Worm (Caenorhabditis elegans): Measurements from ENCODE around the gene B0496.11.

- TF ChIP-seq arid-1 (GFP tag; conservative IDR thresholded peaks at IDR 0.05): no peak
- no peak for TF ChIP-seq nhr-6 (tag; optimal IDR thresholded peaks at IDR 0.05)
- TF ChIP-seq ces-1 (GFP tag; optimal IDR thresholded peaks at IDR 0.05): no peak
- no peak for TF ChIP-seq D1046.2 (GFP tag; IDR thresholded peaks at IDR 0.05)
- TF ChIP-seq tra-1 (GFP tag; IDR thresholded peaks at IDR 0.05): no peak
- no peak for TF ChIP-seq F37D6.2 (tag; optimal IDR thresholded peaks at IDR 0.05)
- no peak for TF ChIP-seq nhr-76 (tag; optimal IDR thresholded peaks at IDR 0.05)
- no peak for TF ChIP-seq spr-1 (tag; optimal IDR thresholded peaks at IDR 0.05)
- TF ChIP-seq egl-27 (tag; optimal IDR thresholded peaks at IDR 0.05): no peak
- TF ChIP-seq mxl-2 (GFP tag; conservative IDR thresholded peaks at IDR 0.05): no peak
- no peak for TF ChIP-seq nhr-237 (tag; optimal IDR thresholded peaks at IDR 0.05)
- TF ChIP-seq ceh-20 (GFP tag; IDR thresholded peaks at IDR 0.05): no peak
- TF ChIP-seq egl-43 (GFP tag; IDR thresholded peaks at IDR 0.05): no peak
- TF ChIP-seq ama-1 (optimal IDR thresholded peaks at IDR 0.05): no peak
These were observed 6.5 kb upstream of the B0496.11 start for ce11 chrIV:7440238-7440637.

Data from whole organism, L4 larva.